Worm (Caenorhabditis elegans): ENCODE results near the gene cht-6.

Gene cht-6

ce11 chrV:6424055-6424454, 9.3 kb downstream of the cht-6 start, which contains the start of gene urb-1:
Gene urb-1, minus strand, starts transcription at chrV:6424155.
- TF ChIP-seq nhr-47 (tag; optimal IDR thresholded peaks at IDR 0.05) (no peak), ceh-82 (tag; optimal IDR thresholded peaks at IDR 0.05) (no peak), F16B12.6 (tag; optimal IDR thresholded peaks at IDR 0.05) (no peak), nhr-90 (tag; optimal IDR thresholded peaks at IDR 0.05; ENCODE audit: poor library complexity) (no peak), pag-3 (tag; optimal IDR thresholded peaks at IDR 0.05; ENCODE audit: borderline replicate concordance, insufficient read depth) (no peak), nhr-77 (tag; optimal IDR thresholded peaks at IDR 0.05) (no peak), sox-4 (tag; optimal IDR thresholded peaks at IDR 0.05) (no peak), skn-1 (tag; optimal IDR thresholded peaks at IDR 0.05) (no peak), ces-1 (GFP tag; optimal IDR thresholded peaks at IDR 0.05) (no peak), pax-3 (tag; optimal IDR thresholded peaks at IDR 0.05) (no peak), efl-3 (GFP tag; optimal IDR thresholded peaks at IDR 0.05) (no peak), ets-5 (GFP tag; IDR thresholded peaks at IDR 0.05) (no peak), nhr-12 (tag; optimal IDR thresholded peaks at IDR 0.05) (no peak), lin-13 (GFP tag; optimal IDR thresholded peaks at IDR 0.05) (no peak), unc-98 (GFP tag; IDR thresholded peaks at IDR 0.05) (no peak), jun-1 (tag; optimal IDR thresholded peaks at IDR 0.05) (no peak), mep-1 (tag; optimal IDR thresholded peaks at IDR 0.05) (no peak), egl-13 (tag; optimal IDR thresholded peaks at IDR 0.05) (no peak), nhr-237 (tag; optimal IDR thresholded peaks at IDR 0.05) (no peak), ztf-11 (tag; optimal IDR thresholded peaks at IDR 0.05) (no peak)

ce11 chrV:6425927-6426326, 11.1 kb downstream of the cht-6 start, which contains the start of gene T05H4.11:
Gene T05H4.11, minus strand, starts transcription at chrV:6426261.
- TF ChIP-seq lin-15B (tag; optimal IDR thresholded peaks at IDR 0.05), result no peak
- no peak for TF ChIP-seq hlh-17 (GFP tag; optimal IDR thresholded peaks at IDR 0.05; ENCODE audit: borderline replicate concordance)
- peak; percentile 37 for TF ChIP-seq nhr-71 (tag; optimal IDR thresholded peaks at IDR 0.05)
- TF ChIP-seq ama-1 (optimal IDR thresholded peaks at IDR 0.05), result peak; percentile 14
- no peak for TF ChIP-seq lin-14 (GFP tag; optimal IDR thresholded peaks at IDR 0.05)
- no peak for TF ChIP-seq ces-1 (GFP tag; optimal IDR thresholded peaks at IDR 0.05)
- TF ChIP-seq efl-1 (optimal IDR thresholded peaks at IDR 0.05), result peak in 1 of 2 experiments; percentile 18
- TF ChIP-seq efl-1 (GFP tag; optimal IDR thresholded peaks at IDR 0.05 in 1 of 2), result no peak
- TF ChIP-seq nhr-85 (tag), result peak; percentile 31

ce11 chrV:6426843-6427242, 12.1 kb downstream of the cht-6 start, which contains the start of gene atp-4:
Gene atp-4, minus strand, starts transcription at chrV:6427112.
- TF ChIP-seq vab-15 (tag; optimal IDR thresholded peaks at IDR 0.05), result no peak
- TF ChIP-seq C16A3.4 (tag; optimal IDR thresholded peaks at IDR 0.05), result no peak
- no peak for TF ChIP-seq tbx-2 (tag; optimal IDR thresholded peaks at IDR 0.05)
- no peak for TF ChIP-seq ceh-90 (tag; optimal IDR thresholded peaks at IDR 0.05)
- TF ChIP-seq nhr-84 (tag; optimal IDR thresholded peaks at IDR 0.05), result no peak
- peak; percentile 27; the same call in 1 of the 2 replicates for TF ChIP-seq grh-1 (GFP tag; IDR thresholded peaks at IDR 0.05)
- TF ChIP-seq aha-1 (tag; optimal IDR thresholded peaks at IDR 0.05), result no peak

DNA sequence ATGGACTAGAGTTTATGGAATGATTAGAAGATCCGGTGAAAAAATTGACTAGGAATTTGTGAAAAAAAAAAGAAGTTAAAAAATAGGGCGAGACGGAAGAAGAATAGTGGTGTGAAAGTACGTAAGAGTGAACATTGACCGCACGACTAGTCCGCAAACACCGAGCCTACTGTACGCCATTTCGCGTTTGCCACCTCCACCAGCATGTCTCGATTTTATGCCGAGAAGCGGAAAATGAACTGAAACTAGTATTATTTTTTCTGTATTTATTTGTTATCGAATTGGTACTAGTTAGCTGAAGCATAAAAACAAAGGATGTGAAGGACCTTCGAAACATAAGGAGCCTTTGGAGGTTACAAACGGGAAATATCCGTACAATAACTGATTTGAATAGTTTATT, 12.6 kb downstream of the cht-6 start:
- TF ChIP-seq lin-35 (GFP tag; optimal IDR thresholded peaks at IDR 0.05), result peak; percentile 57 to 66
- peak; percentile 65 for TF ChIP-seq nhr-71 (tag; optimal IDR thresholded peaks at IDR 0.05)
- TF ChIP-seq C04F5.9 (tag; optimal IDR thresholded peaks at IDR 0.05), result no peak
- peak; percentile 15; the same call in 1 of the 2 replicates for TF ChIP-seq isw-1 (GFP tag; IDR thresholded peaks at IDR 0.05)
- peak in 2 of 3 experiments; percentile 14 to 45 for TF ChIP-seq ceh-82 (tag; optimal IDR thresholded peaks at IDR 0.05)
- no peak for TF ChIP-seq sptf-1 (tag; optimal IDR thresholded peaks at IDR 0.05)
- no peak for TF ChIP-seq egl-13 (tag; optimal IDR thresholded peaks at IDR 0.05)
- peak; percentile 89 for TF ChIP-seq F16B12.6 (tag; optimal IDR thresholded peaks at IDR 0.05)
- peak; percentile 23 for TF ChIP-seq mep-1 (tag; optimal IDR thresholded peaks at IDR 0.05)
- no peak for TF ChIP-seq nhr-19 (GFP tag; conservative IDR thresholded peaks at IDR 0.05)
- no peak for TF ChIP-seq ceh-8 (GFP tag; optimal IDR thresholded peaks at IDR 0.05)
- peak; percentile 63 for TF ChIP-seq xbp-1 (tag; optimal IDR thresholded peaks at IDR 0.05)
- peak; percentile 17 for TF ChIP-seq unc-130 (tag; optimal IDR thresholded peaks at IDR 0.05)
- no peak for TF ChIP-seq lir-3 (tag; optimal IDR thresholded peaks at IDR 0.05; ENCODE audit: poor library complexity)
- no peak for TF ChIP-seq pag-3 (tag; optimal IDR thresholded peaks at IDR 0.05; ENCODE audit: borderline replicate concordance, insufficient read depth)
- TF ChIP-seq C16A3.4 (tag; optimal IDR thresholded peaks at IDR 0.05), result peak; percentile 51
- TF ChIP-seq alr-1 (tag; optimal IDR thresholded peaks at IDR 0.05; ENCODE audit: borderline replicate concordance), result no peak
- peak; percentile 55 for TF ChIP-seq snu-23 (GFP tag; optimal IDR thresholded peaks at IDR 0.05)
- no peak for TF ChIP-seq ztf-11 (tag; optimal IDR thresholded peaks at IDR 0.05)
- peak; percentile 32 for TF ChIP-seq jun-1 (tag; optimal IDR thresholded peaks at IDR 0.05)
- no peak for TF ChIP-seq mab-9 (GFP tag; IDR thresholded peaks at IDR 0.05)
- no peak for TF ChIP-seq vab-15 (tag; optimal IDR thresholded peaks at IDR 0.05)
